Worm (Caenorhabditis elegans) whole organism, young adult: ENCODE measurements around the gene lact-6.

ENCODE experiments used
- C17E4.6 ChIP-seq: fragments of 200-800 bp; sonication (Bioruptor generic); IDR thresholded peaks from 2 replicates; pipeline ENCODE4 v1.3.6; 2022; ENCODE audit warnings: missing genetic modification reagents, missing genetic modification characterization, missing compliant biosample characterization
- egl-18 ChIP-seq: fragments of 200-800 bp; sonication (Bioruptor generic); IDR thresholded peaks from 2 replicates; pipeline ENCODE4 v1.3.6; 2022; ENCODE audit warnings: missing genetic modification reagents, missing genetic modification characterization, missing compliant biosample characterization
- him-1 ChIP-seq: sonication (generic microtip); optimal IDR thresholded peaks from 2 replicates; lab custom pipeline; 2016; ENCODE audit warnings: missing genotype, missing genetic modification reagents, missing genetic modification characterization, missing compliant biosample characterization
- madf-3 ChIP-seq: fragments of 200-800 bp; sonication (Bioruptor generic); IDR thresholded peaks from 2 replicates; pipeline ENCODE4 v1.3.6; 2022; ENCODE audit warnings: missing genetic modification reagents, missing genetic modification characterization, missing compliant biosample characterization
- mcd-1 ChIP-seq: fragments of 200-800 bp; sonication (Bioruptor generic); IDR thresholded peaks from 2 replicates; pipeline ENCODE4 v1.3.6; 2022; ENCODE audit warnings: missing genetic modification reagents, missing genetic modification characterization, missing compliant biosample characterization
- nfya-1 ChIP-seq: sonication (generic microtip); optimal IDR thresholded peaks from 2 replicates; lab custom pipeline; 2017; ENCODE audit warnings: antibody characterized with exemption, missing compliant biosample characterization, missing genetic modification characterization, borderline replicate concordance; ENCODE audit not compliant: insufficient read depth
- nfyb-1 ChIP-seq: fragments of 200-800 bp; sonication (Bioruptor generic); IDR thresholded peaks from 2 replicates; pipeline ENCODE4 v1.3.6; 2022; ENCODE audit warnings: missing genetic modification reagents, missing genetic modification characterization, missing compliant biosample characterization
- unc-130 ChIP-seq: sonication (generic microtip); optimal IDR thresholded peaks from 2 replicates; lab custom pipeline; 2016; ENCODE audit warnings: missing genetic modification reagents, missing genetic modification characterization, missing compliant biosample characterization
- ztf-18 ChIP-seq: sonication (generic microtip); optimal IDR thresholded peaks from 2 replicates; lab custom pipeline; 2016; ENCODE audit warnings: missing genotype, mild to moderate bottlenecking, missing genetic modification characterization, missing compliant biosample characterization

ce11 chrIV:17470096-17470602 is 39.0 kb upstream of the lact-6 start, which contains the start of gene F11E6.4:
- TF ChIP-seq egl-18 (GFP tag; lab: Robert Waterston, UW) (no peak), him-1 (tag; lab: Kevin White, UChicago) (no peak), ztf-18 (tag; lab: Kevin White, UChicago) (no peak), unc-130 (GFP tag; lab: Kevin White, UChicago) (no peak), C17E4.6 (GFP tag; lab: Robert Waterston, UW) (no peak), nfya-1 (tag; lab: Kevin White, UChicago) (no peak), madf-3 (GFP tag; lab: Robert Waterston, UW) (no peak), mcd-1 (GFP tag; lab: Robert Waterston, UW) (no peak), nfyb-1 (GFP tag; lab: Robert Waterston, UW) (peak; percentile 37; the same call in 1 of the 2 replicates)
